Worm (Caenorhabditis elegans): ENCODE data around the gene pho-13.

The pho-13 gene

DNA sequence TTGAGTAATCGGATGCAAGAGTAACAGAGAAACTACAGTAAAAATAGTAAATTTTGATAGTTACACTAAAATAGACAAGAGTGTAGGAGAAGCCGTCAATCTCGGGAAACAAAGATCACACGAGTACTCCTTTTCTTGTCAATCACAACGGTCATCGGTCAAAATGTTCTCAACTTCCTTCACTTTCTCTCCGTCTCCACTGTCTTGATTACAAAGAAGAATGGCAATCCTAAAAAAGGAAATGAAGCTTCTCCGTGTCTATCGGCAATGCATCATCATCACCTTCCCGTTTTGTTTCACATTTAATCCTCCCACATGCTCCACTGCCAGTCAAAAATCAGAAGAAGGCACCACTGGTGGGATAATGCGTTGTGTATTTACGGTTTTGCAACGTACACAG lies 7.1 kb downstream of the pho-13 start:
- TF ChIP-seq ceh-13 (GFP tag; optimal IDR thresholded peaks at IDR 0.05) (no peak), flt-1 (GFP tag; IDR thresholded peaks at IDR 0.05) (no peak), aly-1 (tag; optimal IDR thresholded peaks at IDR 0.05) (no peak), hnd-1 (tag; optimal IDR thresholded peaks at IDR 0.05) (no peak), hmbx-1 (tag; optimal IDR thresholded peaks at IDR 0.05) (no peak), scrt-1 (GFP tag; IDR thresholded peaks at IDR 0.05) (no peak), tbx-37 (GFP tag; conservative IDR thresholded peaks at IDR 0.05) (no peak), ets-7 (tag; optimal IDR thresholded peaks at IDR 0.05) (no peak), ama-1 (optimal IDR thresholded peaks at IDR 0.05) (no peak), pes-1 (GFP tag; IDR thresholded peaks at IDR 0.05) (no peak), tbx-11 (GFP tag; IDR thresholded peaks at IDR 0.05) (no peak), B0310.2 (tag; optimal IDR thresholded peaks at IDR 0.05) (no peak), tra-4 (tag; optimal IDR thresholded peaks at IDR 0.05) (no peak), F13C5.2 (tag; optimal IDR thresholded peaks at IDR 0.05) (no peak), sea-1 (GFP tag; conservative IDR thresholded peaks at IDR 0.05) (no peak), ceh-36 (tag; optimal IDR thresholded peaks at IDR 0.05) (no peak), hmg-4 (GFP tag; optimal IDR thresholded peaks at IDR 0.05) (no peak)

DNA sequence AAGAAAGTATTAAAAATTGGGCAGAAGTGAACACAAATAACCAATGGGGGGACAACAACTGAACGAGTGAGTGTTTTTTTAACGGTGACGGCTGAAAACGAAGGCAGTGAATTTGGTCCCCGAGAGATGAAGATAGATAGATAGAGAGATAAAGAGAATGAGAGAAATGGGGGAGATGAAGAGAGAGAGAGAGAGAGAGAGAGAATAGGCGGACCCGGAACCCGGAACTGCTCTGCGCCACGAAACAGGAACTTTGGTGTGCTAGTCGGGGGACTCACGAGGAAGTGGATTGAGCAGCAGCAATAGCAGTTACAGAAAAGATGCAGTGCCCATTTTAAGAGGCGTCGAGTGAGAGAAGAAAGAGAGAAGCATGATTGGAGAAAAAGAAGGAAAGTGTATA lies 10.4 kb downstream of the pho-13 start:
- TF ChIP-seq ets-7 (tag; optimal IDR thresholded peaks at IDR 0.05) = no peak
- no peak for TF ChIP-seq B0310.2 (tag; optimal IDR thresholded peaks at IDR 0.05)
- no peak for TF ChIP-seq scrt-1 (GFP tag; IDR thresholded peaks at IDR 0.05)
- no peak for TF ChIP-seq tbx-37 (GFP tag; conservative IDR thresholded peaks at IDR 0.05)
- TF ChIP-seq F13C5.2 (tag; optimal IDR thresholded peaks at IDR 0.05) = no peak
- TF ChIP-seq tbx-11 (GFP tag; IDR thresholded peaks at IDR 0.05) = no peak

DNA sequence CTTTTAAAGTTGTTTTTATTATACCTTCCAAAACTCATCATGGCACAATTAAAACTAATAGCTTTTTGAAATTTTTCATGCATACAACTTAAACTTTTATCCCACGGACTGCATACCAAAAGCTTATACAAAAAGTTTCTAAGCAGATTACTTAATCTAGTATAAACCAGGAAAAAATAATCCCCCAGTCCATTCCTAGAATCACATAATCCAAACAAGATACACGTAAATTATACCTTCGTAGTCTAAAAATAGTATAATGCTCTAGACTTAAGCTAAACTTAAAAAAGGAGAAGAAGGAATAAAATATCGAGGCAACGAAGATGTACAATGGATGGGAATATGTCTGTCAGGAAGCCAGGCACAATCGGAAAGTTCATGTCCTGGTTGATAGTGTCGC lies 11.6 kb downstream of the pho-13 start:
- TF ChIP-seq tbx-11 (GFP tag; IDR thresholded peaks at IDR 0.05) (no peak), F13C5.2 (tag; optimal IDR thresholded peaks at IDR 0.05) (no peak), B0310.2 (tag; optimal IDR thresholded peaks at IDR 0.05) (no peak), hnd-1 (tag; optimal IDR thresholded peaks at IDR 0.05) (no peak), pes-1 (GFP tag; IDR thresholded peaks at IDR 0.05) (no peak), tbx-37 (GFP tag; conservative IDR thresholded peaks at IDR 0.05) (no peak), ama-1 (optimal IDR thresholded peaks at IDR 0.05) (no peak)

DNA sequence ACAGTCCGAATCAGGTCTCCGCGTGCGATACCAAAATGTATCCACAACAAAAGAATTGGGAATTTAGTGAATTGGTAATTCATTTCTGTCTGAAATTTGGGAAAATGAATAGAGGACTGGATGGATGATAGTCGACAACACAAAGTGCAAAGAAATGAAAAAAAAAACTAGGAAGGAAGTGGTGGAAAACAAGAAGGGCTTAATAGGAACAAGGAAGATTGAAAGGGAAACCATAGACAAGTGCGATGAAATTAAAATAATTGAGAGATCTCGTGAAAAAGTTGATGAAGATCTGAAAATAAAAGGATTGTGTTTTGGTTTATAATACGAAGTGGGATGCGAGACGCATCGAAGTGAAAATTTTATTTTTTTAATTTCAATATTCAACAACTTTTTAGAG lies 12.7 kb downstream of the pho-13 start, which contains the start of gene F07H5.7:
Gene F07H5.7 (minus strand): TSS at position 101 of the 400 bp plus-strand sequence.
- TF ChIP-seq ets-7 (tag; optimal IDR thresholded peaks at IDR 0.05) (no peak), hnd-1 (tag; optimal IDR thresholded peaks at IDR 0.05) (no peak), pes-1 (GFP tag; IDR thresholded peaks at IDR 0.05) (no peak), tbx-37 (GFP tag; conservative IDR thresholded peaks at IDR 0.05) (no peak)

DNA sequence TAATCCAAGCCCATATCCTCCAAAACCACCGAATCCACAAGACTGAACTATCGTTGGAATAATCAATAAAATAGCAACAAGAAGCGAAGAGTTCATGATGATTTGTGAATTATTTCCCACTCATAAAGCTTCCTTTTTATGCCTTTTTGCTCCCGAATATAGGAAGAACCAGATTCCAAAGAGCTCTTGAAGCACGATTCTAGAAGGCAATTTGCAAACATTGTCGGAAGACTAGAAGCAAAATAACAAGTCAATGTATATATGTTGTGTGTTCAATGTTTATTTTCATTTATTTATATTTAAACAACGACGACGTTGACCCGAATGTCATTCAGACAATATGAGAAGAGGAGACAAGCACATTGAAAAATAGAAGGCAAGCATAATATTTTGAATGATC lies 14.2 kb downstream of the pho-13 start, which contains the start of gene idpa-2:
Gene idpa-2 (minus strand): TSS at position 101 of the 400 bp plus-strand sequence.
- TF ChIP-seq tra-4 (tag; optimal IDR thresholded peaks at IDR 0.05) (no peak), flt-1 (GFP tag; IDR thresholded peaks at IDR 0.05) (no peak)

DNA sequence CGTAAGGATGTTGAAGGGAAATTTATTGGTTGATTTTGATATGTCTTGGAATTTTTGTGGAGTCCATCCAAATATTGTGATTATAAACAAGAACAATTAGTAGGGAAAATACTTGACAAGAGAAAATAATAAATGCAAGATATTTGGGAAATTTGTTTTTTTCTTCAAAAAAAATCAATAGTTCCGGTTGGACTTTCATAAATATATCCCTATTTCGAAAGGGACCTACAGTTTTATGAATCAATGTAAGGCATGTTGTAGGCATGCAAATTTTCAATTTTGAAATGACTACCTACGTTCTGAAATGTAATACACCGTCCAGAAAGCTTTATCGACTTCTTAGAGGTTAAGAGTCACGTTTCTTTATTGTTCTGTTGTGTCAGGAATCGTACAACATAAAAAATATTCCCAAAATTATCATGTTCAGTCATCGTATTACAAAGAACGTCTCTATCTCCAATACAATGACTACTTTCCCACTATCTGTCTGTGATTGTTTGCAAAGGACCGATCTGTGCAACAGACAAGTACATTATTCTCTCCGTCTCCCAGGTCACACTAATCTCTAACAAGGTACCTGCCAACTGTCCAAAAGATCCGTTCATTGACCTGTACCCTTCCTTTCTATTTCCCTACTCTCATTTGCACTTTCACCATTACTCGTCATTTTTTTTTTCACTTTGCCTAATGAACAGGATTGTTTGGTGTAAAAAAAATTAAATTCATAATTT lies 16.8 kb downstream of the pho-13 start, which contains the start of gene F07H5.13:
Gene F07H5.13 (plus strand): TSS at position 730 of the 731 bp plus-strand sequence.
- TF ChIP-seq ama-1 (optimal IDR thresholded peaks at IDR 0.05) (peak; percentile 50), B0310.2 (tag; optimal IDR thresholded peaks at IDR 0.05) (peak; percentile 48), F13C5.2 (tag; optimal IDR thresholded peaks at IDR 0.05) (no peak), tbx-11 (GFP tag; IDR thresholded peaks at IDR 0.05) (no peak), ets-7 (tag; optimal IDR thresholded peaks at IDR 0.05) (no peak), hnd-1 (tag; optimal IDR thresholded peaks at IDR 0.05) (peak; percentile 19), tbx-37 (GFP tag; conservative IDR thresholded peaks at IDR 0.05) (no peak), scrt-1 (GFP tag; IDR thresholded peaks at IDR 0.05) (no peak), hmg-4 (GFP tag; optimal IDR thresholded peaks at IDR 0.05) (peak; percentile 48), aly-1 (tag; optimal IDR thresholded peaks at IDR 0.05) (peak; percentile 31), hmbx-1 (tag; optimal IDR thresholded peaks at IDR 0.05) (no peak)

DNA sequence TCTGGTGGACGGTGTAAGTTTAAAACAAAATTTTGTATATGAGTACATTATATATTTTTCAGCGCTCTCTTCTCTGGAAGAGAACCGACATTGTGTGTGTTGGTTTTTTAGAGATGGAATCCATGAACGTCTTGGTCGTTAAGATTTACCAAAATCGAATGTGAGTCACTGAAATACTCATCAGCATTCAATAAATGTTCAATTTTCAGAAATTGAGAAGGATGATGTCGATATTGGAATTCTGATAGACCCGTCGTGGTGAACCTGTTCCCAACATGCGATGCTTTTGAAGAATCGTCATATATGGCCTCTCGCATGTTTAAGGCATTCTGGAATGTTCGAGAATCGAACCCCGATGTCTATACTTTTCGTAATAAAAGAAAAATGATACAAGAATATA lies 18.1 kb downstream of the pho-13 start:
- TF ChIP-seq tbx-37 (GFP tag; conservative IDR thresholded peaks at IDR 0.05) (no peak), ama-1 (optimal IDR thresholded peaks at IDR 0.05) (peak; percentile 19), sea-1 (GFP tag; conservative IDR thresholded peaks at IDR 0.05) (no peak)

DNA sequence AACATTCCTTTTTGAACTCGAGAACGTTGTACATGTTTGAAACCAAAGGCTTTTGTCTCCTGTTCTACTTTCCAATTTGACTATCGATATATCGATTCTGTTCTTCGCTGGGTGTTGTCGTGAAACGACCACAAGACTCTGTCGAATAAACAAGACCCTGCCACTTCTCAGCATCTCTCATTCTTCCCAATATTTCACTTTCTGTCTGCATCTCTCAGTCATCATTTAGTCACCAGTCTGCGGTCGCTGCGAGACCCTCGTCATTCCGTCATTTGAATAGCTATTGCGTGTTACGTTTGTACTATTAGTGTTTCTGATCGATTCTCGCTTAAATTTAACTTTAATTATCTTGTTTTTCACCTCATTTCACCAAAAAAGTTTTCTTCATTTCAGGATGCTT lies 19.4 kb downstream of the pho-13 start:
- 0 out of 2 replicates have a peak, but pooled peaks have one; percentile 44 for TF ChIP-seq scrt-1 (GFP tag; IDR thresholded peaks at IDR 0.05)
- peak; percentile 58 for TF ChIP-seq F13C5.2 (tag; optimal IDR thresholded peaks at IDR 0.05)
- TF ChIP-seq ceh-36 (tag; optimal IDR thresholded peaks at IDR 0.05) = no peak

DNA sequence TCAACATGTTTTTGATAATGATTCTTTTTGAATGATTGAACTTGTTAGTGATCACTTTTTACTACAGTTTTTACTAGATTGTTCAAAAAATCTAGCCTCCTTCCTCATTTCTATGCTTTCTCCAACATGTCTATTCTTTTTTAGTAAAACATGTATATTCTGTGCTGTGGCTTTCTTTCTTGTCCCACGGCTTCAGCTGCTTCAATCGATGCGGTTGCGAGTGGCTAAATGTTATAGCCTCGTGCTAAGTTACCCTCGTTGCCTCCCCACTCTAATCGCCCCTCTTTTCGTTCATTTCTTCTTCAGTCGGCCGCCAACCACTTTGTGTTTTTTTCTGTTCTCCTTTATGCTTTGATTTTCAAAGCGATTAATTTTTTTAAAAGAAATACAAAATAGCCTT lies 20.9 kb downstream of the pho-13 start:
- TF ChIP-seq hnd-1 (tag; optimal IDR thresholded peaks at IDR 0.05) (no peak), hmg-4 (GFP tag; optimal IDR thresholded peaks at IDR 0.05) (no peak), hmbx-1 (tag; optimal IDR thresholded peaks at IDR 0.05) (no peak), aly-1 (tag; optimal IDR thresholded peaks at IDR 0.05) (no peak), B0310.2 (tag; optimal IDR thresholded peaks at IDR 0.05) (no peak), ceh-13 (GFP tag; optimal IDR thresholded peaks at IDR 0.05) (no peak), tbx-11 (GFP tag; IDR thresholded peaks at IDR 0.05) (no peak), tra-4 (tag; optimal IDR thresholded peaks at IDR 0.05) (no peak), sea-1 (GFP tag; conservative IDR thresholded peaks at IDR 0.05) (no peak), ceh-36 (tag; optimal IDR thresholded peaks at IDR 0.05) (no peak), scrt-1 (GFP tag; IDR thresholded peaks at IDR 0.05) (no peak), ets-7 (tag; optimal IDR thresholded peaks at IDR 0.05) (no peak)

All from whole organism, early embryonic.